Fruit fly (Drosophila melanogaster) whole organism, embryonic: ENCODE results near the gene fig.

ENCODE experiments used
- ATbp ChIP-seq: fragments of 200-800 bp; sonication (Bioruptor generic); optimal IDR thresholded peaks from 2 replicates; lab custom pipeline; 2017; ENCODE audit warnings: missing biosample characterization, mild to moderate bottlenecking, missing genetic modification characterization, missing genetic modification reagents
- B-H2 ChIP-seq: fragments of 200-800 bp; sonication (Bioruptor generic); optimal IDR thresholded peaks from 2 replicates; lab custom pipeline; 2018; ENCODE audit warnings: missing biosample characterization, mild to moderate bottlenecking, missing genetic modification characterization
- Blimp-1 ChIP-seq: fragments of 200-800 bp; sonication (Bioruptor generic); optimal IDR thresholded peaks from 3 replicates; lab custom pipeline; 2018; ENCODE audit warnings: missing biosample characterization, missing genetic modification characterization, mild to moderate bottlenecking, moderate library complexity, missing genetic modification reagents
- Bteb2 ChIP-seq: fragments of 200-800 bp; sonication (Bioruptor generic); optimal IDR thresholded peaks from 2 replicates; lab custom pipeline; 2016; ENCODE audit warnings: missing biosample characterization, missing genetic modification characterization
- CG10431 ChIP-seq: fragments of 200-800 bp; sonication (Bioruptor generic); optimal IDR thresholded peaks from 3 replicates; lab custom pipeline; 2018; ENCODE audit warnings: missing biosample characterization, mild to moderate bottlenecking, missing genetic modification characterization
- CG11398 ChIP-seq: fragments of 200-800 bp; sonication (Bioruptor generic); optimal IDR thresholded peaks from 2 replicates; lab custom pipeline; 2016; ENCODE audit warnings: missing biosample characterization, missing genetic modification characterization
- CG12769 ChIP-seq: fragments of 200-800 bp; sonication (Bioruptor generic); optimal IDR thresholded peaks from 2 replicates; lab custom pipeline; 2019; ENCODE audit warnings: missing biosample characterization, mild to moderate bottlenecking, missing genetic modification characterization, moderate library complexity
- CG13775 ChIP-seq: fragments of 200-800 bp; sonication (Bioruptor generic); optimal IDR thresholded peaks from 3 replicates; lab custom pipeline; 2017; ENCODE audit warnings: missing biosample characterization, mild to moderate bottlenecking, missing genetic modification characterization
- CG15269 ChIP-seq: fragments of 200-800 bp; sonication (Bioruptor generic); optimal IDR thresholded peaks from 2 replicates; lab custom pipeline; 2018; ENCODE audit warnings: missing biosample characterization, mild to moderate bottlenecking, missing genetic modification characterization, moderate library complexity
- CG2116 ChIP-seq: fragments of 200-800 bp; sonication (Bioruptor generic); optimal IDR thresholded peaks from 3 replicates; lab custom pipeline; 2018; ENCODE audit warnings: missing biosample characterization, mild to moderate bottlenecking, missing genetic modification characterization
- CG2120 ChIP-seq: fragments of 200-800 bp; sonication (Bioruptor generic); optimal IDR thresholded peaks from 3 replicates; lab custom pipeline; 2016; ENCODE audit warnings: missing biosample characterization, missing genetic modification characterization
- CG2202 ChIP-seq: fragments of 200-800 bp; sonication (Bioruptor generic); optimal IDR thresholded peaks from 2 replicates; lab custom pipeline; 2018; ENCODE audit warnings: missing biosample characterization, mild to moderate bottlenecking, missing genetic modification characterization
- CG31224 ChIP-seq: fragments of 200-800 bp; sonication (Bioruptor generic); IDR thresholded peaks from 2 replicates; pipeline ENCODE4 v1.3.6; 2022; ENCODE audit warnings: missing biosample characterization, missing genetic modification characterization
- CG3281 ChIP-seq: fragments of 200-800 bp; sonication (Bioruptor generic); optimal IDR thresholded peaks from 3 replicates; lab custom pipeline; 2017; ENCODE audit warnings: missing biosample characterization, mild to moderate bottlenecking, missing genetic modification characterization
- CG34422 ChIP-seq: fragments of 200-800 bp; sonication (Bioruptor generic); IDR thresholded peaks from 3 replicates; pipeline ENCODE4 v1.3.6; 2022; ENCODE audit warnings: missing biosample characterization, missing genetic modification characterization
- CG6654 ChIP-seq: fragments of 200-800 bp; sonication (Bioruptor generic); optimal IDR thresholded peaks from 2 replicates; lab custom pipeline; 2017; ENCODE audit warnings: missing biosample characterization, mild to moderate bottlenecking, missing genetic modification characterization
- CG8944 ChIP-seq: fragments of 200-800 bp; sonication (Bioruptor generic); optimal IDR thresholded peaks from 3 replicates; lab custom pipeline; 2016; ENCODE audit warnings: missing biosample characterization, missing genetic modification characterization
- CrebB ChIP-seq: fragments of 200-800 bp; sonication (Bioruptor generic); optimal IDR thresholded peaks from 3 replicates; lab custom pipeline; 2018; ENCODE audit warnings: missing biosample characterization, mild to moderate bottlenecking, missing genetic modification characterization
- Dfd ChIP-seq, 2 experiments: fragments of >200 bp; optimal IDR thresholded peaks; 2 replicates each; lab custom pipeline; 2017; ENCODE audit warnings: missing biosample characterization in 2 of 2, missing genetic modification characterization in 2 of 2
- Dref ChIP-seq: fragments of 200-800 bp; sonication (Bioruptor generic); IDR thresholded peaks from 2 replicates; pipeline ENCODE4 v1.3.6; 2022; ENCODE audit warnings: missing biosample characterization, missing genetic modification characterization
- Ets65A ChIP-seq: fragments of 200-800 bp; sonication (Bioruptor generic); peaks from one replicate; lab custom pipeline; 2016; ENCODE audit warnings: missing biosample characterization, missing genetic modification characterization
- HLH3B ChIP-seq: fragments of 200-800 bp; sonication (Bioruptor generic); IDR thresholded peaks from 2 replicates; pipeline ENCODE4 v1.3.6; 2022; ENCODE audit warnings: missing biosample characterization, missing genetic modification characterization
- HLHmδ ChIP-seq: fragments of 200-800 bp; sonication (Bioruptor generic); optimal IDR thresholded peaks from 2 replicates; lab custom pipeline; 2018; ENCODE audit warnings: missing biosample characterization, mild to moderate bottlenecking, missing genetic modification characterization, moderate library complexity
- Hey ChIP-seq: fragments of 200-800 bp; sonication (Bioruptor generic); optimal IDR thresholded peaks from 3 replicates; lab custom pipeline; 2018; ENCODE audit warnings: missing biosample characterization, mild to moderate bottlenecking, missing genetic modification characterization
- HmgZ ChIP-seq: fragments of 200-800 bp; sonication (Bioruptor generic); optimal IDR thresholded peaks from 2 replicates; lab custom pipeline; 2018; ENCODE audit warnings: missing biosample characterization, mild to moderate bottlenecking, missing genetic modification characterization
- Med ChIP-seq: fragments of 200-800 bp; sonication (Bioruptor generic); peaks from one replicate; lab custom pipeline; 2016; ENCODE audit warnings: missing biosample characterization, missing genetic modification characterization, mild to moderate bottlenecking, inconsistent platforms, moderate library complexity
- Opbp ChIP-seq: fragments of 200-800 bp; sonication (Bioruptor generic); IDR thresholded peaks from 3 replicates; pipeline ENCODE4 v1.3.6; 2022; ENCODE audit warnings: missing biosample characterization, missing genetic modification characterization; ENCODE audit not compliant: partially characterized antibody
- Ravus ChIP-seq: fragments of 200-800 bp; sonication (Bioruptor generic); IDR thresholded peaks from 2 replicates; pipeline ENCODE4 v1.3.6; 2022; ENCODE audit warnings: missing biosample characterization, missing genetic modification characterization
- Sox102F ChIP-seq: fragments of 200-800 bp; sonication (Bioruptor generic); optimal IDR thresholded peaks from 2 replicates; lab custom pipeline; 2018; ENCODE audit warnings: missing biosample characterization, mild to moderate bottlenecking, missing genetic modification characterization, moderate library complexity
- abd-A ChIP-seq: fragments of 200-800 bp; sonication (Bioruptor generic); optimal IDR thresholded peaks from 3 replicates; lab custom pipeline; 2019; ENCODE audit warnings: missing biosample characterization, mild to moderate bottlenecking, missing genetic modification characterization, moderate library complexity
- ara ChIP-seq: fragments of 200-800 bp; sonication (Bioruptor generic); IDR thresholded peaks from 2 replicates; pipeline ENCODE4 v1.3.6; 2022; ENCODE audit warnings: missing biosample characterization, missing genetic modification characterization
- chif ChIP-seq, 2 experiments: fragments of 200-800 bp; sonication (Bioruptor generic); optimal IDR thresholded peaks; 3 replicates each; lab custom pipeline; 2016; ENCODE audit warnings: missing biosample characterization in 2 of 2, missing genetic modification characterization in 2 of 2
- chm ChIP-seq: fragments of 200-800 bp; sonication (Bioruptor generic); IDR thresholded peaks from 2 replicates; pipeline ENCODE4 v1.3.6; 2022; ENCODE audit warnings: missing biosample characterization, missing genetic modification characterization
- disco-r ChIP-seq: fragments of 200-800 bp; sonication (Bioruptor generic); optimal IDR thresholded peaks from 2 replicates; lab custom pipeline; 2016; ENCODE audit warnings: missing biosample characterization, missing genetic modification characterization
- emc ChIP-seq: fragments of 200-800 bp; sonication (Bioruptor generic); optimal IDR thresholded peaks from 2 replicates; lab custom pipeline; 2016; ENCODE audit warnings: missing biosample characterization, missing genetic modification characterization
- gce ChIP-seq: fragments of 200-800 bp; sonication (Bioruptor generic); IDR thresholded peaks from 3 replicates; pipeline ENCODE4 v1.3.6; 2022; ENCODE audit warnings: missing biosample characterization, missing genetic modification characterization
- grn ChIP-seq: fragments of 200-800 bp; sonication (Bioruptor generic); optimal IDR thresholded peaks from 3 replicates; lab custom pipeline; 2017; ENCODE audit warnings: missing biosample characterization, missing genetic modification characterization
- hb ChIP-seq: fragments of 200-800 bp; sonication (Bioruptor generic); IDR thresholded peaks from 3 replicates; pipeline ENCODE4 v1.3.6; 2022; ENCODE audit warnings: missing biosample characterization, missing genetic modification characterization; ENCODE audit not compliant: partially characterized antibody
- hkb ChIP-seq, 2 experiments: fragments of 200-800 bp in 1 of 2; fragments of >200 bp in 1 of 2; sonication (Bioruptor generic) in 1 of 2; IDR thresholded peaks in 1 of 2; optimal IDR thresholded peaks in 1 of 2; 2 replicates each; pipeline versions ENCODE4 v1.3.6 to Lab custom; 2017 to 2022; ENCODE audit warnings: missing biosample characterization in 1 of 2, missing genetic modification characterization in 1 of 2
- lbe ChIP-seq: fragments of 200-800 bp; sonication (Bioruptor generic); optimal IDR thresholded peaks from 2 replicates; lab custom pipeline; 2016; ENCODE audit warnings: missing biosample characterization, mild to moderate bottlenecking, missing genetic modification characterization
- lilli ChIP-seq: fragments of 200-800 bp; sonication (Bioruptor generic); optimal IDR thresholded peaks from 3 replicates; lab custom pipeline; 2016; ENCODE audit warnings: missing biosample characterization, missing genetic modification characterization
- nerfin-1 ChIP-seq: fragments of 200-800 bp; sonication (Bioruptor generic); optimal IDR thresholded peaks from 3 replicates; lab custom pipeline; 2019; ENCODE audit warnings: missing biosample characterization, mild to moderate bottlenecking, missing genetic modification characterization, moderate library complexity
- odd ChIP-seq: fragments of 200-800 bp; sonication (Bioruptor generic); optimal IDR thresholded peaks from 2 replicates; lab custom pipeline; 2017; ENCODE audit warnings: missing biosample characterization, mild to moderate bottlenecking, missing genetic modification characterization
- schlank ChIP-seq: fragments of 200-800 bp; sonication (Bioruptor generic); optimal IDR thresholded peaks from 2 replicates; lab custom pipeline; 2018; ENCODE audit warnings: missing biosample characterization, mild to moderate bottlenecking, missing genetic modification characterization
- sd ChIP-seq: fragments of 200-800 bp; sonication (Bioruptor generic); optimal IDR thresholded peaks from 3 replicates; lab custom pipeline; 2018; ENCODE audit warnings: missing biosample characterization, mild to moderate bottlenecking, missing genetic modification characterization, moderate library complexity
- slou ChIP-seq: fragments of 200-800 bp; sonication (Bioruptor generic); optimal IDR thresholded peaks from 3 replicates; lab custom pipeline; 2016; ENCODE audit warnings: missing biosample characterization, missing genetic modification characterization
- sr ChIP-seq: fragments of 200-800 bp; sonication (Bioruptor generic); IDR thresholded peaks from 3 replicates; pipeline ENCODE4 v1.3.6; 2022; ENCODE audit warnings: missing biosample characterization, missing genetic modification characterization
- stc ChIP-seq: fragments of 200-800 bp; sonication (Bioruptor generic); IDR thresholded peaks from 2 replicates; pipeline ENCODE4 v1.3.6; 2022; ENCODE audit warnings: missing biosample characterization, missing genetic modification characterization
- unc-4 ChIP-seq: fragments of 200-800 bp; sonication (Bioruptor generic); IDR thresholded peaks from 2 replicates; pipeline ENCODE4 v1.3.6; 2022; ENCODE audit warnings: missing biosample characterization, missing genetic modification characterization; ENCODE audit not compliant: partially characterized antibody
- zf30C ChIP-seq: fragments of 200-800 bp; sonication (Bioruptor generic); optimal IDR thresholded peaks from 3 replicates; lab custom pipeline; 2018; ENCODE audit warnings: missing biosample characterization, mild to moderate bottlenecking, missing genetic modification characterization

Gene fig

DNA sequence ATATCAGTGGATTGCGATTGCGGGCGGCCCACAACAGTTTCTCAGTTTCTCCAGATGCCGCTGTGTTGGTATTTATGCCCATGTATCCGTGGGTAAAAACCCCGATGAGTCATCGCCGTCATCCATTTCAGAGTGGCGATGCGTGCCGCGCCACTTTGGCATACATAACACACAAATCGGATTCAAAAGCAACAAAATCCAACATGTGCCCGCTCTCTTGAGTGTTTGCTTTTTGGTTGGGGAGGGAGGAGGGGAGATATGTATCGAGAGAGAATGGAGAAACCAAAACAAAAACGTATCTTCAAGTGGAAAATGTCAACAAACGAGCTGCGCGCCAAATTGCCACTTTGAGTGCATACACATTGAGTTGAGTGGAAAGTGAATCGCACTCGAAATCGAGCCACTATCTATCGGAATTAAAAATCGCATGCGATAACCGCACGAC, 8.6 kb downstream of the fig start:
- TF ChIP-seq Sox102F (GFP tag; lab: Kevin White, UChicago) (no peak), chm (peak; percentile 51; the same call in 1 of the 2 replicates), Med (GFP tag; lab: Kevin White, UChicago) (peak; percentile 69), Dfd (GFP tag; optimal IDR thresholded peaks at IDR 0.05; lab: Kevin White, UChicago) (no peak), CG31224 (GFP tag; lab: Robert Waterston, UW) (no peak), slou (GFP tag; lab: Kevin White, UChicago) (no peak), lilli (GFP tag; lab: Kevin White, UChicago) (no peak), CG3281 (no peak), CG15269 (tag; lab: Kevin White, UChicago) (peak; percentile 24), HLHmδ (peak; percentile 59), CG12769 (peak; percentile 47), nerfin-1 (tag; lab: Kevin White, UChicago) (peak; percentile 74), schlank (tag; lab: Kevin White, UChicago) (no peak), B-H2 (peak; percentile 24), sd (tag; lab: Kevin White, UChicago) (peak; percentile 95), disco-r (GFP tag; lab: Kevin White, UChicago) (peak; percentile 44), ara (GFP tag; lab: Robert Waterston, UW) (no peak), CrebB (tag; lab: Kevin White, UChicago) (peak; percentile 53), ATbp (GFP tag; lab: Kevin White, UChicago) (peak; percentile 65), CG13775 (no peak), stc (GFP tag; lab: Robert Waterston, UW) (peak; percentile 50; the same call in 1 of the 2 replicates), CG11398 (no peak), Opbp (GFP tag; lab: Robert Waterston, UW) (0 out of 3 replicates have a peak, but pooled peaks have one; percentile 13), unc-4 (GFP tag; lab: Robert Waterston, UW) (peak; percentile 30; the same call in 1 of the 2 replicates), grn (GFP tag; lab: Kevin White, UChicago) (peak; percentile 86), gce (GFP tag; lab: Robert Waterston, UW) (0 out of 3 replicates have a peak, but pooled peaks have one; percentile 38), Ravus (GFP tag; lab: Robert Waterston, UW) (no peak), Ets65A (no peak), hkb (optimal IDR thresholded peaks at IDR 0.05; lab: Kevin White, UChicago) (no peak), hkb (GFP tag; IDR thresholded peaks at IDR 0.05; lab: Robert Waterston, UW) (0 out of 2 replicates have a peak, but pooled peaks have one; percentile 18), HLH3B (GFP tag; lab: Robert Waterston, UW) (peak; percentile 30; the same call in 1 of the 2 replicates), Blimp-1 (GFP tag; lab: Kevin White, UChicago) (no peak), CG34422 (peak; percentile 26; the same call in 1 of the 3 replicates), lbe (peak; percentile 15), Dref (GFP tag; lab: Robert Waterston, UW) (no peak), HmgZ (tag; lab: Kevin White, UChicago) (peak; percentile 13), Hey (peak; percentile 16), emc (GFP tag; lab: Kevin White, UChicago) (no peak), chif (GFP tag; optimal IDR thresholded peaks at IDR 0.05; lab: Kevin White, UChicago) (no peak), odd (peak; percentile 11), Bteb2 (no peak), CG2116 (GFP tag; lab: Kevin White, UChicago) (no peak), sr (GFP tag; lab: Robert Waterston, UW) (no peak), CG2120 (GFP tag; lab: Kevin White, UChicago) (no peak), zf30C (GFP tag; lab: Kevin White, UChicago) (no peak), abd-A (tag; lab: Kevin White, UChicago) (peak; percentile 92), CG6654 (GFP tag; lab: Kevin White, UChicago) (no peak), CG10431 (GFP tag; lab: Kevin White, UChicago) (peak; percentile 61), hb (GFP tag; lab: Robert Waterston, UW) (no peak), CG2202 (peak; percentile 13), CG8944 (GFP tag; lab: Kevin White, UChicago) (no peak)
